Comparison of ENCODE assay signal across 4 fruit fly cellular contexts in the genomic region with DNA sequence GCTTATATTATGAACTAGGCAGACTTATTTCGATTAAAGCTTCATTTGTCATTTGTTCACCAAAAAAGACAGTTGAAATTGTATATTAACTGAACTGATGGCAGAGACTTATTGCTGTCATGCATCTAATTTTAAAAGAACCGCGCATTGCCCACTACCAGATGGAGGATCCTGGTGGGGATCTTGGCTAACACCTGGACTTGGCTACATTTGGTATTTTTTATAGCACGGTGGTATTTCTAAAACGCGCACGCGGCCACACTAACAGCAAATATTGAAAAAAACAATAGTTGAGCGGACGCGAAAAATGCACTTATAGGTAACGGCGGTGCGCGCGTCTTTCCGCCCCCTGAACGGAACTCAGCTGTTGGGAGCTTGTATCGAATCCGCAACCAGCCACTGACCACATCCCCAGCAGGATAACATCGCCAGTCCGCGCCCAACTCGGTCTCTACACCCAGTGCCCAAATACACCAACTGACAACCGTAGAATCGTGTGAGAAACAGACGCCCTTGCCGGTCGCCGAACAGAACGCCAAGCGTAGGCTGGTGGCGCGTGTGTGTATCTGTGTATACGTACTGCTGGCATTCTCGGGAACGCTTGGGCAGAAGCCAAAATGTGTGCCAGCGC.
TF ChIP-seq lines count a peak whose summit lies in the region.

No protein-coding gene starts in this region.

TF ChIP-seq in whole organism, adult, 20 proteins besides CTCF, POLR2A, EP300 and RAD21 (continued from another document):
- peak; percentile 33 for TF ChIP-seq Mnt (GFP tag; optimal IDR thresholded peaks at IDR 0.05; lab: Kevin White, UChicago)
TF ChIP-seq in whole organism, adult: peak in this region for 8.

TF ChIP-seq in whole organism, embryonic, 481 proteins besides CTCF, POLR2A, EP300 and RAD21 (continued from another document and continues in another):
- TF ChIP-seq corto (GFP tag; optimal IDR thresholded peaks at IDR 0.05; lab: Kevin White, UChicago) (no peak), CG10321 (GFP tag; IDR thresholded peaks at IDR 0.05; lab: Robert Waterston, UW) (no peak), CG13894 (tag; optimal IDR thresholded peaks at IDR 0.05; lab: Kevin White, UChicago) (peak; percentile 5), ATbp (GFP tag; optimal IDR thresholded peaks at IDR 0.05; lab: Kevin White, UChicago) (peak; percentile 18), HHEX (GFP tag; optimal IDR thresholded peaks at IDR 0.05; lab: Kevin White, UChicago) (no peak), CG16779 (GFP tag; IDR thresholded peaks at IDR 0.05; lab: Robert Waterston, UW) (no peak), zen (tag; optimal IDR thresholded peaks at IDR 0.05; lab: Kevin White, UChicago) (no peak), danr (GFP tag; IDR thresholded peaks at IDR 0.05; lab: Robert Waterston, UW) (no peak), Sin3A (optimal IDR thresholded peaks at IDR 0.05; lab: Kevin White, UChicago) (peak; percentile 62), twi (tag; optimal IDR thresholded peaks at IDR 0.05; lab: Kevin White, UChicago) (peak; percentile 52), CG10431 (GFP tag; optimal IDR thresholded peaks at IDR 0.05; lab: Kevin White, UChicago) (no peak), CG2678 (tag; optimal IDR thresholded peaks at IDR 0.05; lab: Kevin White, UChicago) (no peak), vnd (GFP tag; IDR thresholded peaks at IDR 0.05; lab: Robert Waterston, UW; ENCODE audit: partially characterized antibody) (no peak), dan (GFP tag; IDR thresholded peaks at IDR 0.05; lab: Robert Waterston, UW) (no peak), CG8924 (tag; optimal IDR thresholded peaks at IDR 0.05; lab: Kevin White, UChicago) (peak; percentile 63), CG6813 (GFP tag; optimal IDR thresholded peaks at IDR 0.05; lab: Kevin White, UChicago) (peak; percentile 34), CG11085 (GFP tag; IDR thresholded peaks at IDR 0.05; lab: Robert Waterston, UW) (no peak), fd64A (GFP tag; optimal IDR thresholded peaks at IDR 0.05; lab: Kevin White, UChicago) (no peak), B-H2 (GFP tag; optimal IDR thresholded peaks at IDR 0.05; lab: Kevin White, UChicago) (no peak), ash1 (GFP tag; optimal IDR thresholded peaks at IDR 0.05; lab: Kevin White, UChicago) (peak; percentile 11), CG3726 (GFP tag; IDR thresholded peaks at IDR 0.05; lab: Robert Waterston, UW) (no peak), CG6654 (GFP tag; optimal IDR thresholded peaks at IDR 0.05; lab: Kevin White, UChicago) (no peak), nom (GFP tag; optimal IDR thresholded peaks at IDR 0.05; lab: Kevin White, UChicago) (peak; percentile 7), Hey (tag; optimal IDR thresholded peaks at IDR 0.05; lab: Kevin White, UChicago) (no peak), CG13775 (GFP tag; optimal IDR thresholded peaks at IDR 0.05; lab: Kevin White, UChicago) (no peak), CkIIα-i1 (GFP tag; IDR thresholded peaks at IDR 0.05; lab: Robert Waterston, UW) (no peak), D19B (GFP tag; optimal IDR thresholded peaks at IDR 0.05; lab: Kevin White, UChicago) (no peak), Doc2 (GFP tag; IDR thresholded peaks at IDR 0.05; lab: Robert Waterston, UW) (no peak), slou (GFP tag; optimal IDR thresholded peaks at IDR 0.05; lab: Kevin White, UChicago) (no peak), CG3065 (GFP tag; optimal IDR thresholded peaks at IDR 0.05; lab: Kevin White, UChicago) (no peak), Dfd (GFP tag; optimal IDR thresholded peaks at IDR 0.05; lab: Kevin White, UChicago) (no peak), CG2116 (GFP tag; optimal IDR thresholded peaks at IDR 0.05; lab: Kevin White, UChicago) (peak; percentile 56), CG14667 (GFP tag; IDR thresholded peaks at IDR 0.05; lab: Robert Waterston, UW) (no peak), sd (tag; optimal IDR thresholded peaks at IDR 0.05; lab: Kevin White, UChicago) (peak; percentile 33), bsh (GFP tag; optimal IDR thresholded peaks at IDR 0.05; lab: Kevin White, UChicago) (no peak), CG11398 (GFP tag; optimal IDR thresholded peaks at IDR 0.05; lab: Kevin White, UChicago) (no peak), CG33213 (GFP tag; optimal IDR thresholded peaks at IDR 0.05; lab: Kevin White, UChicago) (peak; percentile 51), Hr3 (GFP tag; optimal IDR thresholded peaks at IDR 0.05; lab: Kevin White, UChicago) (no peak), sug (tag; optimal IDR thresholded peaks at IDR 0.05; lab: Kevin White, UChicago) (peak; percentile 16), H2.0 (GFP tag; IDR thresholded peaks at IDR 0.05; lab: Robert Waterston, UW) (no peak), ftz-f1 (GFP tag; optimal IDR thresholded peaks at IDR 0.05; lab: Kevin White, UChicago) (no peak), ems (GFP tag; optimal IDR thresholded peaks at IDR 0.05; lab: Kevin White, UChicago) (no peak), grau (tag; optimal IDR thresholded peaks at IDR 0.05; lab: Kevin White, UChicago) (no peak)

TF ChIP-seq in whole organism, prepupa, 60 proteins besides CTCF, POLR2A, EP300 and RAD21 (continued from another document):
- TF ChIP-seq Eip93F (GFP tag; optimal IDR thresholded peaks at IDR 0.05; lab: Kevin White, UChicago) (no peak), spab (GFP tag; optimal IDR thresholded peaks at IDR 0.05; lab: Kevin White, UChicago) (no peak), salr (GFP tag; optimal IDR thresholded peaks at IDR 0.05; lab: Kevin White, UChicago) (no peak), fkh (GFP tag; optimal IDR thresholded peaks at IDR 0.05; lab: Kevin White, UChicago) (peak; percentile 100), Sox15 (GFP tag; optimal IDR thresholded peaks at IDR 0.05; lab: Kevin White, UChicago) (no peak), CG4318 (GFP tag; optimal IDR thresholded peaks at IDR 0.05; lab: Kevin White, UChicago) (no peak), CG31627 (GFP tag; optimal IDR thresholded peaks at IDR 0.05; lab: Kevin White, UChicago) (no peak), vri (GFP tag; optimal IDR thresholded peaks at IDR 0.05; lab: Kevin White, UChicago) (peak; percentile 52), CG8119 (GFP tag; IDR thresholded peaks at IDR 0.05; lab: Robert Waterston, UW) (no peak; the same call in 2 of the 3 replicates), CG6808 (GFP tag; optimal IDR thresholded peaks at IDR 0.05; lab: Kevin White, UChicago) (no peak), Ets96B (tag; optimal IDR thresholded peaks at IDR 0.05; lab: Kevin White, UChicago) (no peak), dsx (GFP tag; optimal IDR thresholded peaks at IDR 0.05; lab: Kevin White, UChicago; ENCODE audit: poor library complexity, severe bottlenecking) (peak; percentile 24), Lpt (GFP tag; optimal IDR thresholded peaks at IDR 0.05; lab: Kevin White, UChicago) (no peak), CG6792 (GFP tag; optimal IDR thresholded peaks at IDR 0.05; lab: Kevin White, UChicago) (no peak), cyc (GFP tag; optimal IDR thresholded peaks at IDR 0.05; lab: Kevin White, UChicago) (no peak), Eip75B (GFP tag; optimal IDR thresholded peaks at IDR 0.05; lab: Kevin White, UChicago) (no peak), CG11294 (GFP tag; IDR thresholded peaks at IDR 0.05; lab: Robert Waterston, UW) (no peak), OdsH (GFP tag; optimal IDR thresholded peaks at IDR 0.05; lab: Kevin White, UChicago) (no peak), CG8632 (GFP tag; optimal IDR thresholded peaks at IDR 0.05; lab: Kevin White, UChicago) (no peak), CG34406 (GFP tag; optimal IDR thresholded peaks at IDR 0.05; lab: Kevin White, UChicago) (no peak), Hr39 (GFP tag; optimal IDR thresholded peaks at IDR 0.05; lab: Kevin White, UChicago) (no peak), topi (GFP tag; optimal IDR thresholded peaks at IDR 0.05; lab: Kevin White, UChicago) (no peak), Sox102F (GFP tag; optimal IDR thresholded peaks at IDR 0.05; lab: Kevin White, UChicago) (no peak), Smox (GFP tag; optimal IDR thresholded peaks at IDR 0.05; lab: Kevin White, UChicago) (no peak), acj6 (GFP tag; optimal IDR thresholded peaks at IDR 0.05; lab: Kevin White, UChicago) (no peak), esn (GFP tag; optimal IDR thresholded peaks at IDR 0.05; lab: Kevin White, UChicago) (peak; percentile 15), ss (GFP tag; optimal IDR thresholded peaks at IDR 0.05; lab: Kevin White, UChicago) (peak in 1 of 2 experiments; percentile 26), CG6276 (GFP tag; optimal IDR thresholded peaks at IDR 0.05; lab: Kevin White, UChicago) (no peak), Blimp-1 (GFP tag; optimal IDR thresholded peaks at IDR 0.05; lab: Kevin White, UChicago) (no peak)
TF ChIP-seq in whole organism, prepupa: peak in this region for 11.

TF ChIP-seq in whole organism, wandering third instar larva, 38 proteins besides CTCF, POLR2A, EP300 and RAD21 (continued from another document):
- no peak for TF ChIP-seq N (GFP tag; optimal IDR thresholded peaks at IDR 0.05; lab: Kevin White, UChicago)
- TF ChIP-seq dl (GFP tag; optimal IDR thresholded peaks at IDR 0.05; lab: Kevin White, UChicago; ENCODE audit: insufficient read depth in 1 of 2, partially characterized antibody in 2 of 2) = no peak
